Fruit fly (Drosophila melanogaster): ENCODE measurements around the gene Eip75B.

dm6 chr3L:17917687-17918434, 146.6 kb downstream of the Eip75B start:
- TF ChIP-seq Sin3A (optimal IDR thresholded peaks at IDR 0.05) (no peak), psq (optimal IDR thresholded peaks at IDR 0.05) (no peak), insv (optimal IDR thresholded peaks at IDR 0.05) (no peak)
